Worm (Caenorhabditis elegans): ENCODE results near the gene srj-44.

srj-44 gene

ce11 chrV:2795998-2796397 lies 49.7 kb downstream of the srj-44 start, which contains the start of gene F54E2.2:
Gene F54E2.2 (plus strand): TSS chrV:2796298.
- TF ChIP-seq nhr-76 (tag; optimal IDR thresholded peaks at IDR 0.05) (no peak), mef-2 (tag; optimal IDR thresholded peaks at IDR 0.05) (no peak), elt-2 (tag; optimal IDR thresholded peaks at IDR 0.05) (no peak), mab-9 (GFP tag; IDR thresholded peaks at IDR 0.05) (no peak), lir-3 (tag; optimal IDR thresholded peaks at IDR 0.05; ENCODE audit: poor library complexity) (no peak), snpc-4 (tag; optimal IDR thresholded peaks at IDR 0.05) (no peak), blmp-1 (tag; optimal IDR thresholded peaks at IDR 0.05) (no peak), unc-62 (GFP tag; optimal IDR thresholded peaks at IDR 0.05) (no peak)

Measured in whole organism, L1 larva.